Fruit fly (Drosophila melanogaster): Measurements from ENCODE around the gene Brd.
A peak's percentile ranks its signal among the peaks of the same experiment; 100 is the strongest.

Gene Brd

dm6 chr3L:14956288-14957032 is 16.0 kb upstream of the Brd start (continued):
- TF ChIP-seq CG7963 (GFP tag; IDR thresholded peaks at IDR 0.05; ENCODE audit: partially characterized antibody) (no peak), zen (tag; optimal IDR thresholded peaks at IDR 0.05) (peak; percentile 97), MBD-R2 (GFP tag; IDR thresholded peaks at IDR 0.05) (no peak), Taf1 (GFP tag; IDR thresholded peaks at IDR 0.05) (no peak), Rx (GFP tag; IDR thresholded peaks at IDR 0.05) (no peak), Antp (GFP tag; optimal IDR thresholded peaks at IDR 0.05) (no peak), aop (GFP tag; IDR thresholded peaks at IDR 0.05) (no peak), lola (GFP tag; optimal IDR thresholded peaks at IDR 0.05) (peak in 1 of 3 experiments; percentile 81), CG14965 (GFP tag; optimal IDR thresholded peaks at IDR 0.05; ENCODE audit: borderline replicate concordance) (no peak), dati (GFP tag; IDR thresholded peaks at IDR 0.05) (no peak), CG6254 (GFP tag; optimal IDR thresholded peaks at IDR 0.05) (peak; percentile 50), CG3065 (GFP tag; optimal IDR thresholded peaks at IDR 0.05) (no peak), pb (GFP tag; optimal IDR thresholded peaks at IDR 0.05) (no peak), CG15073 (GFP tag; optimal IDR thresholded peaks at IDR 0.05) (no peak), ab (GFP tag; optimal IDR thresholded peaks at IDR 0.05) (no peak), CG6854 (GFP tag; optimal IDR thresholded peaks at IDR 0.05) (no peak), CG17328 (GFP tag; IDR thresholded peaks at IDR 0.05) (peak; percentile 42; the same call in 1 of the 2 replicates), Hmr (GFP tag; optimal IDR thresholded peaks at IDR 0.05) (no peak), NC2β (GFP tag; optimal IDR thresholded peaks at IDR 0.05) (peak; percentile 44), dan (GFP tag; IDR thresholded peaks at IDR 0.05) (no peak), CG6813 (GFP tag; optimal IDR thresholded peaks at IDR 0.05) (peak; percentile 87), croc (GFP tag; conservative IDR thresholded peaks at IDR 0.05) (no peak), CG10543 (GFP tag; optimal IDR thresholded peaks at IDR 0.05) (no peak), B-H1 (GFP tag; IDR thresholded peaks at IDR 0.05) (no peak), CG34376 (GFP tag; optimal IDR thresholded peaks at IDR 0.05) (no peak), CG10959 (GFP tag; IDR thresholded peaks at IDR 0.05) (no peak), Drgx (GFP tag; IDR thresholded peaks at IDR 0.05) (no peak), gcm2 (GFP tag; optimal IDR thresholded peaks at IDR 0.05) (no peak), trem (tag; optimal IDR thresholded peaks at IDR 0.05) (peak; percentile 42), CG31365 (tag; optimal IDR thresholded peaks at IDR 0.05) (no peak), mam (GFP tag; optimal IDR thresholded peaks at IDR 0.05) (no peak), kay (GFP tag; optimal IDR thresholded peaks at IDR 0.05) (no peak), sima (GFP tag; optimal IDR thresholded peaks at IDR 0.05) (no peak), bigmax (GFP tag; optimal IDR thresholded peaks at IDR 0.05) (no peak), CG2875 (GFP tag; optimal IDR thresholded peaks at IDR 0.05) (peak; percentile 51), Elba2 (GFP tag; optimal IDR thresholded peaks at IDR 0.05) (peak; percentile 8), CG17186 (GFP tag; optimal IDR thresholded peaks at IDR 0.05) (no peak), Rfx (GFP tag; IDR thresholded peaks at IDR 0.05) (no peak), CG6272 (GFP tag; IDR thresholded peaks at IDR 0.05) (no peak), CG7839 (tag; optimal IDR thresholded peaks at IDR 0.05) (no peak), Camta (GFP tag; optimal IDR thresholded peaks at IDR 0.05) (peak; percentile 14), E2f2 (GFP tag; IDR thresholded peaks at IDR 0.05) (no peak), H2.0 (GFP tag; IDR thresholded peaks at IDR 0.05) (no peak), dm (GFP tag; optimal IDR thresholded peaks at IDR 0.05) (no peak), CG15011 (GFP tag; optimal IDR thresholded peaks at IDR 0.05) (peak; percentile 19), CG16813 (GFP tag; IDR thresholded peaks at IDR 0.05; ENCODE audit: partially characterized antibody) (no peak), vfl (GFP tag; optimal IDR thresholded peaks at IDR 0.05) (no peak), chif (GFP tag; optimal IDR thresholded peaks at IDR 0.05) (peak; percentile 28 to 56), Lhr (GFP tag; optimal IDR thresholded peaks at IDR 0.05) (peak; percentile 39), CG32532 (GFP tag; IDR thresholded peaks at IDR 0.05) (no peak)
